Fruit fly (Drosophila melanogaster): ENCODE data around the gene MICU1.

Gene MICU1

DNA sequence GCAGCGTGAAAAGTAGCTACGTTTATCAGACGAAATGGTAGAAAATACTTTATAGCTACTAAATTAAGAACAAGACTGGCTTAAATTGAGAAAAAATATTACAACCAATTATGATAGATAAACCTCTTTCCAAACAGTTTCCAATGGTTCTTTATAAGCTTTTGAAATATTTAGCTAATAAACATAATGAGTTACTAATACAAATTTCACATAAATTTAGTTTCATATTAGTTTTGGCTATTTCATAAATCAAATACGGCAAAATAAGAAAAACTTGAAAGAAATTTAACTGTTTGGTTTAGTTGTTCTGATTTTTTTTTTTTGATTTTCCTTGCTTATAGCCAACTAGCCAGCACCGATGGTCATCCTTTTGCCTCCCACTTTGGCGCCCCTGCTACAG is 18.1 kb downstream of the MICU1 start:
- TF ChIP-seq CG16863 (GFP tag; optimal IDR thresholded peaks at IDR 0.05) (no peak), gem (tag; optimal IDR thresholded peaks at IDR 0.05) (peak; percentile 32), CG7839 (tag; optimal IDR thresholded peaks at IDR 0.05) (peak; percentile 0), BtbVII (GFP tag; optimal IDR thresholded peaks at IDR 0.05) (no peak), CG11504 (tag; optimal IDR thresholded peaks at IDR 0.05) (no peak), CG11456 (GFP tag; IDR thresholded peaks at IDR 0.05) (no peak), stwl (tag; optimal IDR thresholded peaks at IDR 0.05) (no peak), HLHmδ (GFP tag; optimal IDR thresholded peaks at IDR 0.05) (no peak), Blimp-1 (GFP tag; optimal IDR thresholded peaks at IDR 0.05) (peak; percentile 10), CG32532 (GFP tag; IDR thresholded peaks at IDR 0.05) (no peak), CG2120 (GFP tag; optimal IDR thresholded peaks at IDR 0.05) (no peak), CG10979 (tag; optimal IDR thresholded peaks at IDR 0.05) (peak; percentile 2), jing (GFP tag; optimal IDR thresholded peaks at IDR 0.05) (no peak), sens (GFP tag) (peak; percentile 27), CG6689 (GFP tag; IDR thresholded peaks at IDR 0.05) (0 out of 2 replicates have a peak, but pooled peaks have one; percentile 16), CG4360 (GFP tag; IDR thresholded peaks at IDR 0.05) (no peak), Sry-δ (GFP tag; optimal IDR thresholded peaks at IDR 0.05) (no peak), D19B (GFP tag; optimal IDR thresholded peaks at IDR 0.05) (no peak), ac (GFP tag; optimal IDR thresholded peaks at IDR 0.05) (no peak), E2f2 (GFP tag; IDR thresholded peaks at IDR 0.05) (no peak), fu2 (GFP tag; optimal IDR thresholded peaks at IDR 0.05) (no peak), CG34224 (GFP tag; IDR thresholded peaks at IDR 0.05; ENCODE audit: partially characterized antibody) (no peak), schlank (tag; optimal IDR thresholded peaks at IDR 0.05) (no peak), CG17361 (GFP tag; IDR thresholded peaks at IDR 0.05) (0 out of 3 replicates have a peak, but pooled peaks have one; percentile 30), Sin3A (optimal IDR thresholded peaks at IDR 0.05) (no peak), gt (GFP tag; IDR thresholded peaks at IDR 0.05) (no peak), CG3281 (GFP tag; optimal IDR thresholded peaks at IDR 0.05) (no peak), abd-A (tag; optimal IDR thresholded peaks at IDR 0.05) (no peak), CG7987 (GFP tag; optimal IDR thresholded peaks at IDR 0.05) (no peak), row (GFP tag; IDR thresholded peaks at IDR 0.05) (peak; percentile 9; the same call in 1 of the 3 replicates), Xbp1 (GFP tag; optimal IDR thresholded peaks at IDR 0.05) (no peak), Sry-β (GFP tag; optimal IDR thresholded peaks at IDR 0.05) (peak; percentile 86)

DNA sequence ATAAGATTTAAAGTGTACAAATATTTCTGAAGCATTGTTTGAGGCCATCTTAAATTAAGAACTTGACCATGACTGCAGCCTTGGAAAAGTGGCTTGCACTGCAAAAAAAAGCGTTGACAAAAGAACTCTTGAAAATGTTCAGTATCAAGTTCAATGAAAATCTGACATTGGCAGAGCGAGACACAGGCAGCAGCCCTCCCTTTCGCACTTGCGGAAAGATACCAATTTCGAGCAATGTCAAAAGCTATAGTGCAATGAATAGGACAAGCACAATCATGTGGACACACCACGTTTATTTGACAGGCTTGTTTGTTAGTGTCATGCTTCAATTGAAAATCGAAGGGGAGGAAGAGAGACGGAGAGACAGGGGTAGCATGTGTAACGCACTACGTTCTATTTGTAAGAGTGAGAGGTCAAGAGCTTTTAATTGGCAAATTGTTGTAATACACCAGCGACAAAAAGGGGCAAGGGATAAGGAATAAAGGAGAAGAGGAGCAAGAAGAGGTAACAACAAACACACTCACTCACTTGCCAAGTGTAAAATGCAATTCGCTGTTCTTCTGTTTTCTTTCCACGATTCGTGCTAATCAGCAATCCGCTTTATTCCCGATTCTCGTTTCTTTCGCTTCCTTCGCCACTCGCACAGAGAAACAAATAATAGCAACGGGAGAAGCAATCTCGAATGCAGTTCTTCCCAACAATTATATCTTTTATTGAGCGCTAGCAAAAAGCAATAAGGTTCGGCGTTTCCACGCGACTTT is 21.6 kb downstream of the MICU1 start:
- TF ChIP-seq Chrac-16 (GFP tag; optimal IDR thresholded peaks at IDR 0.05) (no peak), nom (GFP tag; optimal IDR thresholded peaks at IDR 0.05) (peak; percentile 59), CkIIα-i1 (GFP tag; IDR thresholded peaks at IDR 0.05) (no peak), Med (GFP tag) (peak; percentile 66), vvl (GFP tag; IDR thresholded peaks at IDR 0.05) (no peak), ftz-f1 (GFP tag; optimal IDR thresholded peaks at IDR 0.05) (peak; percentile 22), bab2 (GFP tag; optimal IDR thresholded peaks at IDR 0.05) (no peak), Tbp (GFP tag; optimal IDR thresholded peaks at IDR 0.05) (no peak), al (GFP tag; IDR thresholded peaks at IDR 0.05) (no peak), dm (GFP tag; optimal IDR thresholded peaks at IDR 0.05) (peak; percentile 10), Hr51 (GFP tag; optimal IDR thresholded peaks at IDR 0.05) (peak in 1 of 2 experiments; percentile 10), cwo (GFP tag; optimal IDR thresholded peaks at IDR 0.05) (no peak), Jarid2 (GFP tag; optimal IDR thresholded peaks at IDR 0.05) (no peak), Dbx (GFP tag; IDR thresholded peaks at IDR 0.05) (no peak), p53 (GFP tag; optimal IDR thresholded peaks at IDR 0.05) (peak; percentile 91), CG10321 (GFP tag; IDR thresholded peaks at IDR 0.05) (peak; percentile 54), bsh (GFP tag; optimal IDR thresholded peaks at IDR 0.05) (peak in 1 of 2 experiments; percentile 4), jumu (GFP tag; optimal IDR thresholded peaks at IDR 0.05) (peak; percentile 14), eve (GFP tag; optimal IDR thresholded peaks at IDR 0.05) (peak in 1 of 2 experiments; percentile 29), HLH4C (GFP tag; IDR thresholded peaks at IDR 0.05; ENCODE audit: partially characterized antibody) (no peak)
